Worm (Caenorhabditis elegans): ENCODE results near the gene spp-19.
A peak's percentile ranks its signal among the peaks of the same experiment; 100 is the strongest.

The spp-19 gene

ce11 chrV:6510622-6511021, 50.9 kb downstream of the spp-19 start:
- TF ChIP-seq hpl-2 (GFP tag; optimal IDR thresholded peaks at IDR 0.05) (no peak), snu-23 (GFP tag; optimal IDR thresholded peaks at IDR 0.05) (no peak), lsy-2 (tag; optimal IDR thresholded peaks at IDR 0.05) (peak in 1 of 2 experiments; percentile 50)

All from whole organism, L1 larva.